Worm (Caenorhabditis elegans) whole organism, young adult: ENCODE results near the gene col-113.

Source experiments
- B0336.3 ChIP-seq: fragments of 200-800 bp; sonication (Bioruptor generic); IDR thresholded peaks from 2 replicates; pipeline ENCODE4 v1.3.6; 2022; ENCODE audit warnings: missing genetic modification characterization, missing compliant biosample characterization
- C17E4.6 ChIP-seq: fragments of 200-800 bp; sonication (Bioruptor generic); IDR thresholded peaks from 2 replicates; pipeline ENCODE4 v1.3.6; 2022; ENCODE audit warnings: missing genetic modification reagents, missing genetic modification characterization, missing compliant biosample characterization
- F33H1.4 ChIP-seq: fragments of 200-800 bp; sonication (Bioruptor generic); IDR thresholded peaks from 2 replicates; pipeline ENCODE4 v1.3.6; 2022; ENCODE audit warnings: missing genetic modification reagents, missing genetic modification characterization, missing compliant biosample characterization
- F39B2.1 ChIP-seq: fragments of 200-800 bp; sonication (Bioruptor generic); IDR thresholded peaks from 2 replicates; pipeline ENCODE4 v1.3.6; 2022; ENCODE audit warnings: missing genetic modification reagents, missing genetic modification characterization, missing compliant biosample characterization
- K11D2.4 ChIP-seq: fragments of 200-800 bp; sonication (Bioruptor generic); IDR thresholded peaks from 2 replicates; pipeline ENCODE4 v1.3.6; 2022; ENCODE audit warnings: missing genetic modification reagents, missing genetic modification characterization, missing compliant biosample characterization
- Y53G8AR.9 ChIP-seq: fragments of 200-800 bp; sonication (Bioruptor generic); conservative IDR thresholded peaks from 2 replicates; pipeline ENCODE4 v1.3.6; 2022; ENCODE audit warnings: missing genetic modification reagents, missing genetic modification characterization, missing compliant biosample characterization
- ZK185.1 ChIP-seq: sonication (generic microtip); optimal IDR thresholded peaks from 2 replicates; lab custom pipeline; 2016; ENCODE audit warnings: mild to moderate bottlenecking, missing genetic modification characterization, missing compliant biosample characterization; ENCODE audit not compliant: poor library complexity, severe bottlenecking
- attf-3 ChIP-seq: fragments of 200-800 bp; sonication (Bioruptor generic); conservative IDR thresholded peaks from 2 replicates; pipeline ENCODE4 v1.3.6; 2022; ENCODE audit warnings: missing genetic modification reagents, missing genetic modification characterization, missing compliant biosample characterization
- bed-1 ChIP-seq: fragments of 200-800 bp; sonication (Bioruptor generic); IDR thresholded peaks from 2 replicates; pipeline ENCODE4 v1.3.6; 2022; ENCODE audit warnings: missing genetic modification reagents, missing genetic modification characterization, missing compliant biosample characterization
- ceh-91 ChIP-seq: fragments of 200-800 bp; sonication (Bioruptor generic); IDR thresholded peaks from 2 replicates; pipeline ENCODE4 v1.3.6; 2022; ENCODE audit warnings: missing genetic modification reagents, missing genetic modification characterization, missing compliant biosample characterization
- dpl-1 ChIP-seq: fragments of 150-350 bp; optimal IDR thresholded peaks from 2 replicates; lab custom pipeline; 2014; ENCODE audit warnings: missing biosample characterization, missing genetic modification reagents, missing genetic modification characterization
- efl-1 ChIP-seq: fragments of 150-350 bp; optimal IDR thresholded peaks from 2 replicates; lab custom pipeline; 2014; ENCODE audit warnings: missing biosample characterization, missing genetic modification reagents, missing genetic modification characterization
- egl-18 ChIP-seq: fragments of 200-800 bp; sonication (Bioruptor generic); IDR thresholded peaks from 2 replicates; pipeline ENCODE4 v1.3.6; 2022; ENCODE audit warnings: missing genetic modification reagents, missing genetic modification characterization, missing compliant biosample characterization
- ekl-4 ChIP-seq: fragments of 200-800 bp; sonication (Bioruptor generic); IDR thresholded peaks from 2 replicates; pipeline ENCODE4 v1.3.6; 2022; ENCODE audit warnings: missing genetic modification reagents, missing genetic modification characterization, missing compliant biosample characterization
- hmg-1.2 ChIP-seq: fragments of 200-800 bp; sonication (Bioruptor generic); IDR thresholded peaks from 2 replicates; pipeline ENCODE4 v1.3.6; 2022; ENCODE audit warnings: missing genetic modification reagents, missing genetic modification characterization, missing compliant biosample characterization
- hmg-20 ChIP-seq: fragments of 200-800 bp; sonication (Bioruptor generic); IDR thresholded peaks from 2 replicates; pipeline ENCODE4 v1.3.6; 2022; ENCODE audit warnings: missing genetic modification reagents, missing genetic modification characterization, missing compliant biosample characterization
- lin-35 ChIP-seq, 3 experiments: fragments of 150-350 bp in 2 of 3; sonication (generic microtip) in 1 of 3; optimal IDR thresholded peaks; 2 replicates each; lab custom pipeline; 2014 to 2018; ENCODE audit warnings: missing biosample characterization in 3 of 3, missing genetic modification characterization in 3 of 3, missing genetic modification reagents in 3 of 3
- lin-40 ChIP-seq: sonication (generic microtip); optimal IDR thresholded peaks from 2 replicates; lab custom pipeline; 2016; ENCODE audit warnings: missing genetic modification characterization, mild to moderate bottlenecking, missing compliant biosample characterization, missing genotype, missing genetic modification reagents
- lin-54 ChIP-seq: fragments of 200-800 bp; sonication (Bioruptor generic); optimal IDR thresholded peaks from 2 replicates; lab custom pipeline; 2018; ENCODE audit warnings: mild to moderate bottlenecking, missing genetic modification characterization, missing compliant biosample characterization
- lir-1 ChIP-seq: fragments of 200-800 bp; sonication (Bioruptor generic); conservative IDR thresholded peaks from 2 replicates; pipeline ENCODE4 v1.3.6; 2022; ENCODE audit warnings: missing genetic modification reagents, missing genetic modification characterization, missing compliant biosample characterization
- lsl-1 ChIP-seq: fragments of 200-800 bp; sonication (Bioruptor generic); optimal IDR thresholded peaks from 2 replicates; lab custom pipeline; 2018; ENCODE audit warnings: mild to moderate bottlenecking, missing genetic modification characterization, moderate library complexity, missing compliant biosample characterization
- madf-3 ChIP-seq: fragments of 200-800 bp; sonication (Bioruptor generic); IDR thresholded peaks from 2 replicates; pipeline ENCODE4 v1.3.6; 2022; ENCODE audit warnings: missing genetic modification reagents, missing genetic modification characterization, missing compliant biosample characterization
- madf-6 ChIP-seq: fragments of 200-800 bp; sonication (Bioruptor generic); IDR thresholded peaks from 2 replicates; pipeline ENCODE4 v1.3.6; 2022; ENCODE audit warnings: missing genetic modification reagents, missing genetic modification characterization, missing compliant biosample characterization
- mcd-1 ChIP-seq: fragments of 200-800 bp; sonication (Bioruptor generic); IDR thresholded peaks from 2 replicates; pipeline ENCODE4 v1.3.6; 2022; ENCODE audit warnings: missing genetic modification reagents, missing genetic modification characterization, missing compliant biosample characterization
- nfya-2 ChIP-seq: fragments of 200-800 bp; sonication (Bioruptor generic); IDR thresholded peaks from 2 replicates; pipeline ENCODE4 v1.3.6; 2022; ENCODE audit warnings: missing genetic modification reagents, missing genetic modification characterization, missing compliant biosample characterization
- nfyb-1 ChIP-seq: fragments of 200-800 bp; sonication (Bioruptor generic); IDR thresholded peaks from 2 replicates; pipeline ENCODE4 v1.3.6; 2022; ENCODE audit warnings: missing genetic modification reagents, missing genetic modification characterization, missing compliant biosample characterization
- nhr-27 ChIP-seq: fragments of 200-800 bp; sonication (Bioruptor generic); optimal IDR thresholded peaks from 2 replicates; lab custom pipeline; 2018; ENCODE audit warnings: mild to moderate bottlenecking, missing genetic modification characterization, moderate library complexity, missing compliant biosample characterization
- nhr-80 ChIP-seq: sonication (generic microtip); optimal IDR thresholded peaks from 2 replicates; lab custom pipeline; 2016; ENCODE audit warnings: missing genetic modification characterization, missing compliant biosample characterization
- pbrm-1 ChIP-seq: fragments of 200-800 bp; sonication (Bioruptor generic); IDR thresholded peaks from 2 replicates; pipeline ENCODE4 v1.3.6; 2022; ENCODE audit warnings: missing genetic modification reagents, missing genetic modification characterization, missing compliant biosample characterization
- rcor-1 ChIP-seq: fragments of 200-800 bp; sonication (Bioruptor generic); IDR thresholded peaks from 2 replicates; pipeline ENCODE4 v1.3.6; 2022; ENCODE audit warnings: missing genetic modification reagents, missing genetic modification characterization, missing compliant biosample characterization
- snpc-1.1 ChIP-seq: sonication (generic microtip); optimal IDR thresholded peaks from 2 replicates; lab custom pipeline; 2017; ENCODE audit warnings: missing genetic modification characterization, mild to moderate bottlenecking, missing compliant biosample characterization, antibody characterized with exemption, moderate library complexity, missing genotype, missing genetic modification reagents; ENCODE audit not compliant: insufficient read depth
- snpc-3.4 ChIP-seq: sonication (generic microtip); optimal IDR thresholded peaks from 2 replicates; lab custom pipeline; 2017; ENCODE audit warnings: missing genetic modification characterization, mild to moderate bottlenecking, missing compliant biosample characterization, antibody characterized with exemption, moderate library complexity, missing genotype, missing genetic modification reagents
- snpc-4 ChIP-seq, 5 experiments: fragments of 150-350 bp in 1 of 5; sonication (generic microtip) in 4 of 5; optimal IDR thresholded peaks; 2 replicates each; lab custom pipeline; 2014 to 2018; ENCODE audit warnings: missing genetic modification characterization in 5 of 5, missing biosample characterization in 3 of 5, antibody characterized with exemption in 2 of 5, mild to moderate bottlenecking in 2 of 5, missing compliant biosample characterization in 2 of 5, missing genotype in 2 of 5, moderate library complexity in 2 of 5, missing genetic modification reagents in 1 of 5
- tbp1 ChIP-seq: fragments of 200-800 bp; sonication (Bioruptor generic); optimal IDR thresholded peaks from 2 replicates; lab custom pipeline; 2018; ENCODE audit warnings: mild to moderate bottlenecking, missing genetic modification characterization, missing compliant biosample characterization
- tlf-1 ChIP-seq: fragments of 200-800 bp; sonication (Bioruptor generic); optimal IDR thresholded peaks from 2 replicates; lab custom pipeline; 2018; ENCODE audit warnings: mild to moderate bottlenecking, missing genetic modification characterization, missing compliant biosample characterization
- unc-62 ChIP-seq: fragments of 150-350 bp; optimal IDR thresholded peaks from 2 replicates; lab custom pipeline; 2014; ENCODE audit warnings: missing biosample characterization, missing genetic modification reagents, missing genetic modification characterization
- xnd-1 ChIP-seq: sonication (generic microtip); optimal IDR thresholded peaks from 2 replicates; lab custom pipeline; 2016; ENCODE audit warnings: missing genotype, missing genetic modification reagents, missing genetic modification characterization, missing compliant biosample characterization
- ztf-18 ChIP-seq: sonication (generic microtip); optimal IDR thresholded peaks from 2 replicates; lab custom pipeline; 2016; ENCODE audit warnings: missing genotype, mild to moderate bottlenecking, missing genetic modification characterization, missing compliant biosample characterization
- ztf-26 ChIP-seq: sonication (generic microtip); optimal IDR thresholded peaks from 2 replicates; lab custom pipeline; 2017; ENCODE audit warnings: missing genetic modification characterization, missing compliant biosample characterization

Gene col-113

DNA sequence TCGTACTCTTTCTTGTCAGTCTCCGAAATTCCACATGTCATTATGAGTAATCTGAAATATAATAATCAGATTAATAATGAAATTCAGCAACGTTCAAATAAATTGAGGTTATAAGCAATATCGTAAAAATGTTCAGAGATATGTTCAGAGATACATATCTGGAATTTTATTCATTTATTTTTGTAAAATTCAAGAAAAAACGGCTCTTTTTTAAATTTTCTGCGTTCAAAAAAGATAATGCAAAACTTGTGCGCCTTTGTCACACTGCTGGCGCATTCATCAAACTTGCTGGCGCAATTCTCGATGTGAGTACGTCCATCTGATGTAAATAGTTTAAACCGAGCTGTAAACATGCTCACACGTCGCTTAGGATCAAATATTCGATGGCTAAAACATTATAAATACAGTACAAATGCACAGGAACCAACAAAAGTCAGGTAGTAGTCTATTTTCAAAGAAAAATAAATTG is 49.1 kb downstream of the col-113 start, which contains the start of the genes rde-8 and ZC477.3:
Gene rde-8 (minus strand): TSS at position 51 of the 469 bp plus-strand sequence.
Gene ZC477.3 (plus strand): TSS at position 282 of the 469 bp plus-strand sequence.
- peak; percentile 39 for TF ChIP-seq lsl-1 (GFP tag; lab: Kevin White, UChicago)
- peak; percentile 31 for TF ChIP-seq tlf-1 (GFP tag; lab: Kevin White, UChicago)
- TF ChIP-seq egl-18 (GFP tag; lab: Robert Waterston, UW), result no peak
- peak; percentile 60; the same call in 1 of the 2 replicates for TF ChIP-seq attf-3 (GFP tag; lab: Robert Waterston, UW)
- peak; percentile 54; the same call in 1 of the 2 replicates for TF ChIP-seq B0336.3 (GFP tag; lab: Robert Waterston, UW)
- TF ChIP-seq dpl-1 (GFP tag; lab: Kevin White, UChicago), result peak; percentile 36
- peak; percentile 30; the same call in 1 of the 2 replicates for TF ChIP-seq rcor-1 (GFP tag; lab: Robert Waterston, UW)
- no peak for TF ChIP-seq bed-1
- TF ChIP-seq ztf-26 (tag; lab: Kevin White, UChicago), result no peak
- 0 out of 2 replicates have a peak, but pooled peaks have one; percentile 36 for TF ChIP-seq pbrm-1 (GFP tag; lab: Robert Waterston, UW)
- TF ChIP-seq mcd-1 (GFP tag; lab: Robert Waterston, UW), result peak; percentile 79
- TF ChIP-seq lin-40 (tag; lab: Kevin White, UChicago), result peak; percentile 76
- peak; percentile 17 for TF ChIP-seq xnd-1 (tag; lab: Kevin White, UChicago)
- TF ChIP-seq ekl-4 (GFP tag; lab: Robert Waterston, UW), result 0 out of 2 replicates have a peak, but pooled peaks have one; percentile 8
- TF ChIP-seq unc-62 (GFP tag; lab: Kevin White, UChicago), result no peak
- peak; percentile 95 for TF ChIP-seq ztf-18
- TF ChIP-seq snpc-3.4 (tag; lab: Kevin White, UChicago), result peak; percentile 48
- no peak for TF ChIP-seq ceh-91 (GFP tag; lab: Robert Waterston, UW)
- 0 out of 2 replicates have a peak, but pooled peaks have one; percentile 1 for TF ChIP-seq madf-3 (GFP tag; lab: Robert Waterston, UW)
- peak; percentile 31 for TF ChIP-seq ZK185.1 (tag; lab: Kevin White, UChicago)
- TF ChIP-seq lir-1 (GFP tag; lab: Robert Waterston, UW), result peak; percentile 19; the same call in 1 of the 2 replicates
- no peak for TF ChIP-seq C17E4.6 (GFP tag; lab: Robert Waterston, UW)
- no peak for TF ChIP-seq hmg-20 (GFP tag; lab: Robert Waterston, UW)
- peak in 1 of 3 experiments; percentile 77 for TF ChIP-seq lin-35 (GFP tag; optimal IDR thresholded peaks at IDR 0.05; lab: Kevin White, UChicago)
- peak; percentile 26 for TF ChIP-seq tbp1 (GFP tag; lab: Kevin White, UChicago)
- peak; percentile 17 for TF ChIP-seq nhr-80 (tag; lab: Kevin White, UChicago)
- peak; percentile 12 for TF ChIP-seq efl-1 (GFP tag; lab: Kevin White, UChicago)
- no peak for TF ChIP-seq nfya-2 (GFP tag; lab: Robert Waterston, UW)
- 0 out of 2 replicates have a peak, but pooled peaks have one; percentile 30 for TF ChIP-seq Y53G8AR.9
- no peak for TF ChIP-seq nhr-27 (tag; lab: Kevin White, UChicago)
- peak; percentile 65 for TF ChIP-seq F33H1.4 (GFP tag; lab: Robert Waterston, UW)
- no peak for TF ChIP-seq F39B2.1
- no peak for TF ChIP-seq snpc-4 (GFP tag; optimal IDR thresholded peaks at IDR 0.05; lab: Kevin White, UChicago)
- peak in 3 of 4 experiments; percentile 31 to 79 (median 70) for TF ChIP-seq snpc-4 (tag; optimal IDR thresholded peaks at IDR 0.05; lab: Kevin White, UChicago)
- peak; percentile 10 for TF ChIP-seq snpc-1.1 (tag; lab: Kevin White, UChicago)
- peak; percentile 74 for TF ChIP-seq lin-54 (GFP tag; lab: Kevin White, UChicago)
- peak; percentile 52; the same call in 1 of the 2 replicates for TF ChIP-seq madf-6 (GFP tag; lab: Robert Waterston, UW)
- TF ChIP-seq K11D2.4 (GFP tag; lab: Robert Waterston, UW), result peak; percentile 27; the same call in 1 of the 2 replicates
- 0 out of 2 replicates have a peak, but pooled peaks have one; percentile 29 for TF ChIP-seq nfyb-1
- TF ChIP-seq hmg-1.2 (GFP tag; lab: Robert Waterston, UW), result peak; percentile 36; the same call in 1 of the 2 replicates
